Worm (Caenorhabditis elegans): ENCODE data around the gene zim-2.

DNA sequence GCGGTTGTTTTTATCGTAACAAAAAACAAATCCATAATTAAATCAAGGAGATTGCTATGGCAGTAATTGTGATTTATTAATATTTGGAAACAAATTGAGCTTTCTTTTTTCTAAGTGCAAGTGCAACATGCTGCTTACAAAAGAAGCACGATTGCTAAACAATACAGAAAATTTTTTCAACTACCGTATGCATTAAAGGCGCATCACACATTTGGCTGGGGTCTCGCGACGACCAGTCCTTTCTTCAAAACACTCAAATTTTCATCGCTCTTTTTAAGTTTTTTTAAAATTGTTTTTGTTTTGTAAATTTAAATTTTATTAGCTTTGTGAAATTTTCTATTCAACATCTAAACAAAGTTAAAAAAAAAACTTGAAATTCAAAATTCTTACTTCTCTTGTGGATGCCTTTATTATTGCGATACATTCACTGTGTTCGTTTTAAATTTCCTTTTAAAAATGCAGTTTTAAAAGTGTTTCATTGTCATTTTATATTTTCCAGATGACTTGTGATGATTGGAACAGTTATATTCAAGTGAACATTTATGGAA lies 8.4 kb upstream of the zim-2 start, which contains the start of gene zim-1:
- TF ChIP-seq ceh-82 (tag; optimal IDR thresholded peaks at IDR 0.05) (no peak), cey-2 (tag; optimal IDR thresholded peaks at IDR 0.05; ENCODE audit: borderline replicate concordance, insufficient read depth) (no peak), ama-1 (optimal IDR thresholded peaks at IDR 0.05) (no peak), dpl-1 (GFP tag; optimal IDR thresholded peaks at IDR 0.05) (no peak), nhr-102 (tag; optimal IDR thresholded peaks at IDR 0.05) (no peak), pqm-1 (tag; optimal IDR thresholded peaks at IDR 0.05) (no peak), pha-4 (GFP tag; IDR thresholded peaks at IDR 0.05) (no peak), pha-4 (tag; optimal IDR thresholded peaks at IDR 0.05) (no peak), snpc-4 (tag; optimal IDR thresholded peaks at IDR 0.05) (no peak), unc-62 (GFP tag; optimal IDR thresholded peaks at IDR 0.05 in 1 of 2) (no peak), unc-62 (tag; optimal IDR thresholded peaks at IDR 0.05) (no peak), lin-13 (GFP tag; optimal IDR thresholded peaks at IDR 0.05) (no peak), Y105C5A.15 (GFP tag; IDR thresholded peaks at IDR 0.05) (no peak)
